Fruit fly (Drosophila melanogaster) S2 (cell line): ENCODE measurements around the gene Dlip2.

Experiments used
- CG8478 ChIP-seq: fragments of >200 bp; optimal IDR thresholded peaks from 2 replicates; lab custom pipeline; 2018
- CTCF ChIP-seq, 2 experiments: fragments of >200 bp; optimal IDR thresholded peaks; 2 replicates each; lab custom pipeline; 2018

DNA sequence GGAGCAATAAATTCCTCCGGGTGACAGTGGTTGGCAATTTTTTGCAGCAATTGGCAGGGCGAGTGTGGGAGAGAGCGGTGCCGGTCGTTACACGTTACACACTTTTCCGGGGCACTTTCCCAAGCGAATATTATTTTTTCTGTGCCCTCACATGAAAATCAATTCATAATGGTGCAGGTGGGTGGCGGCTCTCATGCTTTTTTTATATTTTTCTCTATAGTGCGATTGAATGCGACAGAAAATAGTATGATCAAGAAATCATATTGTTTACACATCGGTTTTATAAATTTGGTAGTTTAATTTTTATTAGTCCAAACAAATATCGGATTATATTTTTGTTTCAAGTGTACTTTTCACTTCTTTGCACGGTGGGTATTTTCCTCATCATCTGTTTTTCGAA, 16.2 kb upstream of the Dlip2 start:
- TF ChIP-seq CG8478 (lab: Kevin White, UChicago) (no peak), CTCF (optimal IDR thresholded peaks at IDR 0.05; lab: Kevin White, UChicago) (no peak)
